Worm (Caenorhabditis elegans) whole organism, late embryonic: ENCODE results near the gene T28D9.16.

Source experiments
- ceh-14 ChIP-seq: sonication (generic microtip); optimal IDR thresholded peaks from 2 replicates; lab custom pipeline; 2016; ENCODE audit warnings: missing genotype, missing genetic modification characterization, missing compliant biosample characterization
- hlh-13 ChIP-seq: fragments of 200-800 bp; sonication (Bioruptor generic); optimal IDR thresholded peaks from 2 replicates; lab custom pipeline; 2018; ENCODE audit warnings: mild to moderate bottlenecking, missing genetic modification characterization, missing compliant biosample characterization
- hlh-8 ChIP-seq: sonication (generic microtip); optimal IDR thresholded peaks from 2 replicates; lab custom pipeline; 2016; ENCODE audit warnings: missing genotype, missing genetic modification characterization, missing compliant biosample characterization
- nhr-11 ChIP-seq: fragments of 150-350 bp; optimal IDR thresholded peaks from 2 replicates; lab custom pipeline; 2014; ENCODE audit warnings: missing biosample characterization, missing genetic modification characterization
- syd-9 ChIP-seq: sonication (generic microtip); optimal IDR thresholded peaks from 2 replicates; lab custom pipeline; 2016; ENCODE audit warnings: mild to moderate bottlenecking, missing genetic modification characterization, moderate library complexity, missing compliant biosample characterization
- tbx-2 ChIP-seq: sonication (generic microtip); optimal IDR thresholded peaks from 2 replicates; lab custom pipeline; 2016; ENCODE audit warnings: missing genetic modification characterization, missing compliant biosample characterization

- no peak for TF ChIP-seq nhr-11 (tag; lab: Kevin White, UChicago)
- TF ChIP-seq hlh-8, result no peak
- TF ChIP-seq syd-9 (tag; lab: Kevin White, UChicago), result no peak
- no peak for TF ChIP-seq hlh-13
- TF ChIP-seq ceh-14, result no peak
- TF ChIP-seq tbx-2 (tag; lab: Kevin White, UChicago), result no peak
These were observed 15.7 kb downstream of the T28D9.16 start for ce11 chrII:6491187-6491586.
